Fruit fly (Drosophila melanogaster) whole organism, prepupa: Measurements from ENCODE around the gene ninaE.

Experiments used
- Blimp-1 ChIP-seq: fragments of 200-800 bp; sonication (Bioruptor generic); optimal IDR thresholded peaks from 3 replicates; lab custom pipeline; 2017; ENCODE audit warnings: missing biosample characterization, missing genetic modification characterization, mild to moderate bottlenecking, moderate library complexity, missing genetic modification reagents
- Eip93F ChIP-seq: fragments of 200-800 bp; sonication (Bioruptor generic); optimal IDR thresholded peaks from 2 replicates; lab custom pipeline; 2016; ENCODE audit warnings: missing biosample characterization, mild to moderate bottlenecking, missing genetic modification characterization
- Ets96B ChIP-seq: fragments of 200-800 bp; optimal IDR thresholded peaks from 2 replicates; lab custom pipeline; 2019; ENCODE audit warnings: missing biosample characterization, mild to moderate bottlenecking, missing genetic modification characterization, moderate library complexity
- Met ChIP-seq: fragments of 200-800 bp; sonication (Bioruptor generic); optimal IDR thresholded peaks from 3 replicates; lab custom pipeline; 2016; ENCODE audit warnings: missing biosample characterization, missing genetic modification characterization
- Smox ChIP-seq: fragments of 200-800 bp; sonication (Bioruptor generic); optimal IDR thresholded peaks from 3 replicates; lab custom pipeline; 2016; ENCODE audit warnings: missing biosample characterization, missing genetic modification characterization
- Sox102F ChIP-seq: fragments of 200-800 bp; sonication (Bioruptor generic); optimal IDR thresholded peaks from 2 replicates; lab custom pipeline; 2016; ENCODE audit warnings: missing biosample characterization, mild to moderate bottlenecking, missing genetic modification characterization
- dac ChIP-seq: fragments of 200-800 bp; sonication (Bioruptor generic); optimal IDR thresholded peaks from 2 replicates; lab custom pipeline; 2017; ENCODE audit warnings: missing biosample characterization, mild to moderate bottlenecking, missing genetic modification characterization
- eg ChIP-seq: fragments of 200-800 bp; sonication (Bioruptor generic); IDR thresholded peaks from 3 replicates; pipeline ENCODE4 v1.3.6; 2022; ENCODE audit warnings: missing biosample characterization, missing genetic modification characterization
- esn ChIP-seq: fragments of 200-800 bp; sonication (Bioruptor generic); optimal IDR thresholded peaks from 2 replicates; lab custom pipeline; 2016; ENCODE audit warnings: missing biosample characterization, mild to moderate bottlenecking, missing genetic modification characterization, moderate library complexity
- fd59A ChIP-seq: fragments of 200-800 bp; sonication (Bioruptor generic); optimal IDR thresholded peaks from 2 replicates; lab custom pipeline; 2017; ENCODE audit warnings: missing biosample characterization, mild to moderate bottlenecking, missing genetic modification characterization, missing genetic modification reagents
- net ChIP-seq: fragments of 200-800 bp; sonication (Bioruptor generic); optimal IDR thresholded peaks from 3 replicates; lab custom pipeline; 2016; ENCODE audit warnings: missing biosample characterization, missing genetic modification characterization
- spab ChIP-seq: fragments of 200-800 bp; sonication (Bioruptor generic); optimal IDR thresholded peaks from 2 replicates; lab custom pipeline; 2017; ENCODE audit warnings: missing biosample characterization, mild to moderate bottlenecking, missing genetic modification characterization, missing genetic modification reagents
- ss ChIP-seq, 2 experiments: fragments of 200-800 bp; sonication (Bioruptor generic); optimal IDR thresholded peaks; 2 replicates in 1 of 2; 3 replicates in 1 of 2; lab custom pipeline; 2017 to 2018; ENCODE audit warnings: mild to moderate bottlenecking in 2 of 2, missing biosample characterization in 2 of 2, missing genetic modification characterization in 2 of 2, moderate library complexity in 1 of 2
- svp ChIP-seq: fragments of 200-800 bp; sonication (Bioruptor generic); peaks from one replicate; lab custom pipeline; 2016; ENCODE audit warnings: missing biosample characterization, missing genetic modification characterization

DNA sequence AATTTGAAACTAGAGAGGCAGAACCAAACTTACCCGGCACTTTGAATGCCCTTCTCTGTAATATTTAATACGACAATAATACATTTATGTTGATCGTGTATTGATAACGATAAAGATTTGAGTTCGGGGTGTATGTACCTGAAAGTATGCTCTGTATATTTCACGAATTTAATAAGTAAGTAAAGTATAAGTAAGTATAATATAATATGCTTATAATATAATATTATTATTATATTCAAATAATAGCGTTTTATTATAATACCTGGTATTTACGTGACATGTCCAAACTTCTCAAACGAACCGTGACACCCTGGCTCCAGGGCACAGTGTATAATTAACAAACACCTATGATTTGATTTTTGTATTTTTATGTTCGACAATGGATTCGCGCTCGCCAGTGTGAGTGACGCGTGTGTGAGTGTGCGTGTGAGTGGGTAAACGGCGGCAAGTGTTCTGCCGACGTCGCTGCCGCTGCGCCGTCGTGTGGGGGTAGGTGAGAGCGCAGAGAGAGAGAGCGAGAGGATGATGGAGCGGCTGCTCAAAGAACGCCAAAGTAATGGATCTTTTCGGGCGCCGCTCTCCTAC lies 1.7 kb upstream of the ninaE start:
- TF ChIP-seq dac (GFP tag; lab: Kevin White, UChicago) (no peak), Smox (GFP tag; lab: Kevin White, UChicago) (no peak), Eip93F (GFP tag; lab: Kevin White, UChicago) (no peak), eg (GFP tag; lab: Robert Waterston, UW) (no peak), ss (GFP tag; optimal IDR thresholded peaks at IDR 0.05; lab: Kevin White, UChicago) (no peak), net (no peak), Blimp-1 (GFP tag; lab: Kevin White, UChicago) (no peak), esn (GFP tag; lab: Kevin White, UChicago) (no peak), Ets96B (tag; lab: Kevin White, UChicago) (no peak), fd59A (GFP tag; lab: Kevin White, UChicago) (no peak), Met (no peak), svp (no peak), spab (GFP tag; lab: Kevin White, UChicago) (no peak), Sox102F (no peak)
